Worm (Caenorhabditis elegans) whole organism, L2 larva: Measurements from ENCODE around the gene eif-3.F.

ENCODE experiments used
- C34F6.9 ChIP-seq: fragments of 150-350 bp; optimal IDR thresholded peaks from 2 replicates; lab custom pipeline; 2014; ENCODE audit warnings: missing biosample characterization, missing genetic modification characterization
- F13H6.1 ChIP-seq: sonication (generic microtip); optimal IDR thresholded peaks from 2 replicates; lab custom pipeline; 2016; ENCODE audit warnings: missing genetic modification characterization, missing compliant biosample characterization
- R02D3.7 ChIP-seq: fragments of 150-350 bp; optimal IDR thresholded peaks from 2 replicates; lab custom pipeline; 2014; ENCODE audit warnings: missing biosample characterization, missing genetic modification characterization
- ZK546.5 ChIP-seq: sonication (generic microtip); optimal IDR thresholded peaks from 2 replicates; lab custom pipeline; 2017; ENCODE audit warnings: missing biosample characterization, missing genetic modification characterization
- aly-2 ChIP-seq: fragments of 150-350 bp; optimal IDR thresholded peaks from 2 replicates; lab custom pipeline; 2014; ENCODE audit warnings: missing biosample characterization, missing genetic modification characterization
- ama-1 ChIP-seq: fragments of 150-350 bp; optimal IDR thresholded peaks from 2 replicates; lab custom pipeline; 2018; ENCODE audit warnings: inconsistent platforms
- blmp-1 ChIP-seq: sonication (generic microtip); optimal IDR thresholded peaks from 2 replicates; lab custom pipeline; 2017; ENCODE audit warnings: missing genetic modification characterization, mild to moderate bottlenecking, missing compliant biosample characterization, antibody characterized with exemption, moderate library complexity; ENCODE audit not compliant: insufficient read depth
- ceh-16 ChIP-seq: fragments of 150-350 bp; optimal IDR thresholded peaks from 2 replicates; lab custom pipeline; 2014; ENCODE audit warnings: missing biosample characterization, missing genetic modification characterization
- crh-2 ChIP-seq: sonication (generic microtip); optimal IDR thresholded peaks from 2 replicates; lab custom pipeline; 2017; ENCODE audit warnings: missing biosample characterization, missing genetic modification characterization
- dmd-4 ChIP-seq: sonication (generic microtip); optimal IDR thresholded peaks from 2 replicates; lab custom pipeline; 2017; ENCODE audit warnings: missing biosample characterization, missing genetic modification characterization
- elt-1 ChIP-seq: fragments of 150-350 bp; optimal IDR thresholded peaks from 2 replicates; lab custom pipeline; 2014; ENCODE audit warnings: missing biosample characterization, missing genetic modification characterization
- elt-3 ChIP-seq: sonication (generic microtip); optimal IDR thresholded peaks from 2 replicates; lab custom pipeline; 2017; ENCODE audit warnings: missing biosample characterization, missing genetic modification characterization
- fos-1 ChIP-seq: fragments of 150-350 bp; optimal IDR thresholded peaks from 2 replicates; lab custom pipeline; 2014; ENCODE audit warnings: missing biosample characterization, missing genetic modification characterization
- lin-11 ChIP-seq: fragments of 150-350 bp; sonication (generic microtip); optimal IDR thresholded peaks from 2 replicates; lab custom pipeline; 2014; ENCODE audit warnings: missing biosample characterization, missing genetic modification characterization, inconsistent platforms, mixed read lengths
- lin-13 ChIP-seq: fragments of 150-350 bp; optimal IDR thresholded peaks from 2 replicates; lab custom pipeline; 2014; ENCODE audit warnings: missing biosample characterization, missing genetic modification reagents, missing genetic modification characterization
- lin-39 ChIP-seq: fragments of 150-350 bp; optimal IDR thresholded peaks from 2 replicates; lab custom pipeline; 2014; ENCODE audit warnings: missing biosample characterization, missing genetic modification reagents, missing genetic modification characterization
- lsy-2 ChIP-seq, 2 experiments: fragments of 150-350 bp in 1 of 2; sonication (generic microtip) in 1 of 2; optimal IDR thresholded peaks; 2 replicates each; lab custom pipeline; 2014 to 2017; ENCODE audit warnings: missing biosample characterization in 2 of 2, missing genetic modification characterization in 2 of 2
- mab-5 ChIP-seq: fragments of 150-350 bp; optimal IDR thresholded peaks from 2 replicates; lab custom pipeline; 2014; ENCODE audit warnings: missing biosample characterization, missing genetic modification characterization
- mbf-1 ChIP-seq: sonication (generic microtip); optimal IDR thresholded peaks from 2 replicates; lab custom pipeline; 2017; ENCODE audit warnings: missing biosample characterization, missing genetic modification characterization
- mdl-1 ChIP-seq, 2 experiments: fragments of 150-350 bp in 1 of 2; sonication (generic microtip) in 1 of 2; optimal IDR thresholded peaks; 2 replicates each; lab custom pipeline; 2017; ENCODE audit warnings: missing biosample characterization in 2 of 2, missing genetic modification characterization in 2 of 2
- nhr-10 ChIP-seq: sonication (generic microtip); optimal IDR thresholded peaks from 2 replicates; lab custom pipeline; 2017; ENCODE audit warnings: missing biosample characterization, missing genetic modification characterization
- nhr-11 ChIP-seq: fragments of 150-350 bp; optimal IDR thresholded peaks from 2 replicates; lab custom pipeline; 2014; ENCODE audit warnings: missing biosample characterization, missing genetic modification characterization
- nhr-12 ChIP-seq: fragments of 150-350 bp; optimal IDR thresholded peaks from 2 replicates; lab custom pipeline; 2014; ENCODE audit warnings: missing biosample characterization, missing genetic modification characterization
- nhr-129 ChIP-seq: fragments of 150-350 bp; optimal IDR thresholded peaks from 2 replicates; lab custom pipeline; 2014; ENCODE audit warnings: missing biosample characterization, missing genetic modification characterization
- nhr-23 ChIP-seq: fragments of 150-350 bp; optimal IDR thresholded peaks from 2 replicates; lab custom pipeline; 2014; ENCODE audit warnings: missing biosample characterization, missing genetic modification reagents, missing genetic modification characterization
- nhr-237 ChIP-seq: fragments of 150-350 bp; optimal IDR thresholded peaks from 2 replicates; lab custom pipeline; 2014; ENCODE audit warnings: missing biosample characterization, missing genetic modification characterization
- nhr-25 ChIP-seq: fragments of 150-350 bp; sonication (generic microtip); optimal IDR thresholded peaks from 3 replicates; lab custom pipeline; 2014; ENCODE audit warnings: missing biosample characterization, missing genetic modification characterization
- nhr-6 ChIP-seq: fragments of 150-350 bp; optimal IDR thresholded peaks from 2 replicates; lab custom pipeline; 2014; ENCODE audit warnings: missing biosample characterization, missing genetic modification characterization
- nhr-77 ChIP-seq: fragments of 150-350 bp; optimal IDR thresholded peaks from 2 replicates; lab custom pipeline; 2014; ENCODE audit warnings: missing biosample characterization, missing genetic modification characterization
- peb-1 ChIP-seq: fragments of 150-350 bp; optimal IDR thresholded peaks from 2 replicates; lab custom pipeline; 2014; ENCODE audit warnings: missing biosample characterization, missing genetic modification characterization
- skn-1 ChIP-seq: sonication (generic microtip); optimal IDR thresholded peaks from 2 replicates; lab custom pipeline; 2017; ENCODE audit warnings: missing biosample characterization, missing genetic modification characterization
- sma-3 ChIP-seq: sonication (generic microtip); optimal IDR thresholded peaks from 2 replicates; lab custom pipeline; 2016; ENCODE audit warnings: missing genetic modification reagents, missing genetic modification characterization, missing compliant biosample characterization
- sma-9 ChIP-seq, 2 experiments: fragments of 150-350 bp in 1 of 2; sonication (generic microtip) in 1 of 2; optimal IDR thresholded peaks; 2 replicates each; lab custom pipeline; 2014 to 2016; ENCODE audit warnings: missing genetic modification characterization in 2 of 2, mild to moderate bottlenecking in 1 of 2, missing biosample characterization in 1 of 2, missing compliant biosample characterization in 1 of 2, missing genetic modification reagents in 1 of 2, moderate library complexity in 1 of 2
- snpc-4 ChIP-seq: fragments of 150-350 bp; optimal IDR thresholded peaks from 2 replicates; lab custom pipeline; 2014; ENCODE audit warnings: missing biosample characterization, missing genetic modification characterization
- unc-39 ChIP-seq: fragments of 150-350 bp; optimal IDR thresholded peaks from 2 replicates; lab custom pipeline; 2014; ENCODE audit warnings: missing biosample characterization, missing genetic modification characterization
- unc-55 ChIP-seq: fragments of 150-350 bp; sonication (generic microtip); optimal IDR thresholded peaks from 3 replicates; lab custom pipeline; 2014; ENCODE audit warnings: missing biosample characterization, missing genetic modification reagents, missing genetic modification characterization
- zag-1 ChIP-seq: fragments of 150-350 bp; optimal IDR thresholded peaks from 2 replicates; lab custom pipeline; 2014; ENCODE audit warnings: missing biosample characterization, missing genetic modification characterization
- ztf-11 ChIP-seq: sonication (generic microtip); optimal IDR thresholded peaks from 2 replicates; lab custom pipeline; 2017; ENCODE audit warnings: missing biosample characterization, missing genetic modification characterization
- ztf-4 ChIP-seq: fragments of 150-350 bp; optimal IDR thresholded peaks from 2 replicates; lab custom pipeline; 2014; ENCODE audit warnings: missing biosample characterization, missing genetic modification characterization

The eif-3.F gene

ce11 chrII:9284358-9285170, 46.9 kb upstream of the eif-3.F start:
- TF ChIP-seq nhr-12 (tag; lab: Kevin White, UChicago) (no peak), elt-1 (no peak), ZK546.5 (no peak), elt-3 (tag; lab: Kevin White, UChicago) (no peak), peb-1 (tag; lab: Kevin White, UChicago) (peak; percentile 56), ama-1 (lab: Kevin White, UChicago) (peak; percentile 62), ztf-11 (tag; lab: Kevin White, UChicago) (no peak), skn-1 (tag; lab: Kevin White, UChicago) (peak; percentile 51), sma-9 (GFP tag; optimal IDR thresholded peaks at IDR 0.05; lab: Kevin White, UChicago) (peak; percentile 44), sma-9 (tag; optimal IDR thresholded peaks at IDR 0.05; lab: Kevin White, UChicago) (no peak), F13H6.1 (tag; lab: Kevin White, UChicago) (peak; percentile 45), nhr-77 (tag; lab: Kevin White, UChicago) (no peak), mdl-1 (tag; optimal IDR thresholded peaks at IDR 0.05; lab: Kevin White, UChicago) (no peak), snpc-4 (no peak), fos-1 (peak; percentile 49), zag-1 (tag; lab: Kevin White, UChicago) (no peak), nhr-11 (no peak), blmp-1 (tag; lab: Kevin White, UChicago) (no peak), nhr-23 (no peak), R02D3.7 (no peak), lin-11 (no peak), lin-39 (tag; lab: Kevin White, UChicago) (no peak), nhr-129 (tag; lab: Kevin White, UChicago) (peak; percentile 13), unc-39 (tag; lab: Kevin White, UChicago) (no peak), nhr-6 (tag; lab: Kevin White, UChicago) (peak; percentile 23), aly-2 (tag; lab: Kevin White, UChicago) (no peak), mbf-1 (no peak), dmd-4 (no peak), crh-2 (tag; lab: Kevin White, UChicago) (peak; percentile 32), ceh-16 (no peak)

DNA sequence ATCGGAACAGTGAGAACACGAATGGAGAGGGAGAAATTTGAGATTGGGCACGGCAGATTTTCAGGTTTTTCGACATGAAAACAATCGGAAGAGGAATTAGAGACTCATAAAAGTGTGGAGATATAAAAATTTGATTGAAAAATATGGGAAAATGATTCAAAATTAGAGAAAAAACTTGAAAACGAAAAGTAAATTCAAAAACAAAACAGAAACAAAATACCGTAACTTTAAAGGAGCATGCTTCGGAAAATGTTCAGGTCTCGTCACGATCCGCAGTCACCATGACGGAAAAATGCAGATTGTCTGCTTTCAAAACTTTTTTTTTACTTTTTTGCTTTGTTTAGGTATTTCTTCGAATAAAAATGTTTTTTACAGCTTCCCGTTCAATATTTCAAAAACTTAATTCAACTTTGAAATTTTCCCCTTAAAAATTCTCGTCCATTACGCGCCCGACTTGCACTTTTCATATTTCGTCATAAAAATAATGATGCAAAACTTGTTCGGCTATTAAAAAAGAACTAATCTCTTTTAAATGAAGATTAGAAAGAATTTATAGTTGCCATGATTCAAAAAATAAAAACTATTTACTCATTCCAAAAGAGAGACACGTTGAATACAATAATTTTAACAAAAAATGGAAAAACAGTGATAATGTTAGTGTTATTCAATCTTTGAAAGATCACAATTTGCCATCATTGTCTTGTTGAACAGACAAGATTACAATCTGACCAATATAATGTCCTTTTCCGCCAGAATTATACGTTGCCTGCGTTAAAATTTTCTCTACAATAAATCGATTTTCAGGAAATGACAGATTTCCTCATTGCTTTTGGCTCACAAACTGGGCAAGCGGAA, 46.0 kb upstream of the eif-3.F start, which contains the start of gene mtrr-1:
mtrr-1 (plus strand) TSS at position 805 of the 855 bp plus-strand sequence.
- TF ChIP-seq peb-1 (tag; lab: Kevin White, UChicago) (no peak), unc-39 (tag; lab: Kevin White, UChicago) (no peak), unc-55 (GFP tag; lab: Kevin White, UChicago) (peak; percentile 66), nhr-12 (tag; lab: Kevin White, UChicago) (no peak), F13H6.1 (tag; lab: Kevin White, UChicago) (no peak), mab-5 (tag; lab: Kevin White, UChicago) (peak; percentile 48), ama-1 (lab: Kevin White, UChicago) (peak; percentile 58), nhr-10 (tag; lab: Kevin White, UChicago) (no peak), C34F6.9 (tag; lab: Kevin White, UChicago) (peak; percentile 2), crh-2 (tag; lab: Kevin White, UChicago) (peak; percentile 30), ztf-4 (peak; percentile 52), sma-3 (GFP tag; lab: Kevin White, UChicago) (no peak), lin-13 (GFP tag; lab: Kevin White, UChicago) (peak; percentile 11), lin-11 (no peak), nhr-237 (tag; lab: Kevin White, UChicago) (no peak), sma-9 (GFP tag; optimal IDR thresholded peaks at IDR 0.05; lab: Kevin White, UChicago) (peak; percentile 53), sma-9 (tag; optimal IDR thresholded peaks at IDR 0.05; lab: Kevin White, UChicago) (no peak), zag-1 (tag; lab: Kevin White, UChicago) (no peak), nhr-25 (tag; lab: Kevin White, UChicago) (peak; percentile 3), fos-1 (peak; percentile 6), elt-1 (no peak), lsy-2 (tag; optimal IDR thresholded peaks at IDR 0.05; lab: Kevin White, UChicago) (peak in 1 of 2 experiments; percentile 86), skn-1 (tag; lab: Kevin White, UChicago) (no peak)
